Worm (Caenorhabditis elegans) whole organism, L1 larva: ENCODE results near the gene C10A4.2.

Source experiments
- C16A3.4 ChIP-seq: fragments of 150-350 bp; optimal IDR thresholded peaks from 2 replicates; lab custom pipeline; 2014; ENCODE audit warnings: missing biosample characterization, missing genetic modification characterization
- aly-2 ChIP-seq: fragments of 150-350 bp; optimal IDR thresholded peaks from 2 replicates; lab custom pipeline; 2014; ENCODE audit warnings: missing biosample characterization, missing genetic modification characterization
- ces-1 ChIP-seq: fragments of 150-350 bp; optimal IDR thresholded peaks from 2 replicates; lab custom pipeline; 2014; ENCODE audit warnings: missing biosample characterization, missing genetic modification reagents, missing genetic modification characterization
- jun-1 ChIP-seq: fragments of 150-350 bp; optimal IDR thresholded peaks from 2 replicates; lab custom pipeline; 2014; ENCODE audit warnings: missing biosample characterization, missing genetic modification reagents, missing genetic modification characterization
- mdl-1 ChIP-seq, 2 experiments: fragments of 150-350 bp; optimal IDR thresholded peaks; 2 replicates each; lab custom pipeline; 2014 to 2017; ENCODE audit warnings: missing biosample characterization in 2 of 2, missing genetic modification characterization in 2 of 2, inconsistent platforms in 1 of 2
- nhr-237 ChIP-seq: fragments of 150-350 bp; optimal IDR thresholded peaks from 2 replicates; lab custom pipeline; 2014; ENCODE audit warnings: missing biosample characterization, missing genetic modification characterization
- pqm-1 ChIP-seq: sonication (generic microtip); optimal IDR thresholded peaks from 3 replicates; lab custom pipeline; 2017; ENCODE audit warnings: missing biosample characterization, missing genetic modification characterization
- zag-1 ChIP-seq: fragments of 150-350 bp; optimal IDR thresholded peaks from 2 replicates; lab custom pipeline; 2014; ENCODE audit warnings: missing biosample characterization, missing genetic modification characterization

- TF ChIP-seq C16A3.4 (tag; lab: Kevin White, UChicago): no peak
- TF ChIP-seq zag-1 (tag; lab: Kevin White, UChicago): no peak
- TF ChIP-seq jun-1 (tag; lab: Kevin White, UChicago): no peak
- TF ChIP-seq ces-1 (GFP tag; lab: Kevin White, UChicago): no peak
- no peak for TF ChIP-seq nhr-237 (tag; lab: Kevin White, UChicago)
- TF ChIP-seq mdl-1 (tag; optimal IDR thresholded peaks at IDR 0.05; lab: Kevin White, UChicago): no peak
- no peak for TF ChIP-seq pqm-1 (tag; lab: Kevin White, UChicago)
- no peak for TF ChIP-seq aly-2 (tag; lab: Kevin White, UChicago)
Measured at ce11 chrX:7437949-7438348, 27.9 kb downstream of the C10A4.2 start, which contains the start of gene C01C10.2.
